Worm (Caenorhabditis elegans): ENCODE data around the gene ztf-1.

DNA sequence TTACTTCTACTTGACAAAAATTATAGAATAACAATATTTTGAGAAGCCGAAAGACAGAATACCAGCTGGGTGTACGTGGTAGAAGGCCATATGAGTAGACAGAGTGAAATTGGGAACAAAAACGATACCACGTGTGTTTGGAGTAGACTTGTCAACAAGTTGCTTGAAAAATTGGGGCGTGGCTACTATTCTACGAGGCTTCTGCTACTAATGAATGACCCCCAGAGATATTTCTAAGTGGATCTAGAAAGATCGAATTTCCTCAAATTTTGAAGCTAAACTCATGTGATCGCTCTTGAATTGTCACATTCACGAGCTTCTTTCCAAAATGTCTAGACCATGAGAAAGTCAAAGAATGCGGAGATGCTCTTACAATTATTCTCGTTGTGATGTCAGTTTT is 30.1 kb downstream of the ztf-1 start:
- TF ChIP-seq ets-7 (tag; optimal IDR thresholded peaks at IDR 0.05) (no peak), hmbx-1 (tag; optimal IDR thresholded peaks at IDR 0.05) (no peak), ama-1 (optimal IDR thresholded peaks at IDR 0.05) (no peak)
